Fruit fly (Drosophila melanogaster) whole organism, adult: ENCODE measurements around the gene Vha16-5.

Source experiments
- CG11617 ChIP-seq: fragments of 200-800 bp; sonication (Bioruptor generic); optimal IDR thresholded peaks from 2 replicates; lab custom pipeline; 2017; ENCODE audit warnings: mild to moderate bottlenecking, missing biosample characterization, missing genetic modification reagents, missing genetic modification characterization
- CG12768 ChIP-seq: fragments of 200-800 bp; sonication (Bioruptor generic); optimal IDR thresholded peaks from 2 replicates; lab custom pipeline; 2017; ENCODE audit warnings: missing biosample characterization, missing genetic modification characterization, mild to moderate bottlenecking, moderate library complexity, missing genetic modification reagents
- CG14711 ChIP-seq: fragments of 200-800 bp; sonication (Bioruptor generic); optimal IDR thresholded peaks from 2 replicates; lab custom pipeline; 2018; ENCODE audit warnings: missing biosample characterization, mild to moderate bottlenecking, missing genetic modification characterization, moderate library complexity
- CG1620 ChIP-seq: fragments of 200-800 bp; sonication (Bioruptor generic); optimal IDR thresholded peaks from 2 replicates; lab custom pipeline; 2016; ENCODE audit warnings: missing biosample characterization, missing genetic modification characterization
- CG33017 ChIP-seq: fragments of 200-800 bp; sonication (Bioruptor generic); optimal IDR thresholded peaks from 2 replicates; lab custom pipeline; 2018; ENCODE audit warnings: missing biosample characterization, mild to moderate bottlenecking, missing genetic modification characterization, moderate library complexity
- CG5204 ChIP-seq: fragments of 200-800 bp; sonication (Bioruptor generic); optimal IDR thresholded peaks from 2 replicates; lab custom pipeline; 2016; ENCODE audit warnings: missing biosample characterization, missing genetic modification characterization
- CG7045 ChIP-seq: fragments of 200-800 bp; sonication (Bioruptor generic); optimal IDR thresholded peaks from 2 replicates; lab custom pipeline; 2017; ENCODE audit warnings: missing biosample characterization, mild to moderate bottlenecking, missing genetic modification characterization
- CG7101 ChIP-seq: fragments of 200-800 bp; sonication (Bioruptor generic); optimal IDR thresholded peaks from 2 replicates; lab custom pipeline; 2018; ENCODE audit warnings: missing biosample characterization, mild to moderate bottlenecking, missing genetic modification characterization, moderate library complexity
- Clk ChIP-seq: fragments of 200-800 bp; sonication (Bioruptor generic); optimal IDR thresholded peaks from 2 replicates; lab custom pipeline; 2017; ENCODE audit warnings: missing biosample characterization, missing genetic modification characterization
- Crg-1 ChIP-seq: fragments of 200-800 bp; sonication (Bioruptor generic); optimal IDR thresholded peaks from 2 replicates; lab custom pipeline; 2016; ENCODE audit warnings: missing biosample characterization, missing genetic modification characterization
- Hr96 ChIP-seq: fragments of 200-800 bp; sonication (Bioruptor generic); optimal IDR thresholded peaks from 2 replicates; lab custom pipeline; 2016; ENCODE audit warnings: missing biosample characterization, missing genetic modification characterization
- Mnt ChIP-seq: fragments of 200-800 bp; sonication (Bioruptor generic); optimal IDR thresholded peaks from 2 replicates; lab custom pipeline; 2016; ENCODE audit warnings: missing biosample characterization, mild to moderate bottlenecking, missing genetic modification characterization
- bab1 ChIP-seq: fragments of 200-800 bp; sonication (Bioruptor generic); optimal IDR thresholded peaks from 3 replicates; lab custom pipeline; 2019; ENCODE audit warnings: missing biosample characterization, mild to moderate bottlenecking, missing genetic modification characterization, moderate library complexity
- cic ChIP-seq: fragments of 200-800 bp; sonication (Bioruptor generic); optimal IDR thresholded peaks from 2 replicates; lab custom pipeline; 2017; ENCODE audit warnings: missing biosample characterization, mild to moderate bottlenecking, missing genetic modification characterization, moderate library complexity
- cnc ChIP-seq, 2 experiments: fragments of >200 bp; optimal IDR thresholded peaks; 2 replicates each; lab custom pipeline; 2017
- kay ChIP-seq: fragments of 200-800 bp; sonication (Bioruptor generic); peaks from one replicate; lab custom pipeline; 2016; ENCODE audit warnings: missing biosample characterization, missing genetic modification characterization, borderline replicate concordance
- ovo ChIP-seq: fragments of 200-800 bp; sonication (Bioruptor generic); optimal IDR thresholded peaks from 2 replicates; lab custom pipeline; 2016; ENCODE audit warnings: missing biosample characterization, missing genetic modification characterization
- pad ChIP-seq: fragments of 200-800 bp; sonication (Bioruptor generic); optimal IDR thresholded peaks from 3 replicates; lab custom pipeline; 2017; ENCODE audit warnings: missing biosample characterization, missing genetic modification characterization, mild to moderate bottlenecking, moderate library complexity, missing genetic modification reagents
- tj ChIP-seq: fragments of 200-800 bp; sonication (Bioruptor generic); optimal IDR thresholded peaks from 3 replicates; lab custom pipeline; 2017; ENCODE audit warnings: missing biosample characterization, mild to moderate bottlenecking, missing genetic modification characterization, moderate library complexity
- toe ChIP-seq: fragments of 200-800 bp; sonication (Bioruptor generic); optimal IDR thresholded peaks from 2 replicates; lab custom pipeline; 2016; ENCODE audit warnings: missing biosample characterization, missing genetic modification characterization

Gene Vha16-5

dm6 chr2L:10743714-10744113, 6.9 kb upstream of the Vha16-5 start, which contains the start of gene CG6729:
Gene CG6729, minus strand, starts transcription at chr2L:10743935.
- TF ChIP-seq bab1 (GFP tag; lab: Kevin White, UChicago) (peak; percentile 36), Mnt (GFP tag; lab: Kevin White, UChicago) (no peak)

DNA sequence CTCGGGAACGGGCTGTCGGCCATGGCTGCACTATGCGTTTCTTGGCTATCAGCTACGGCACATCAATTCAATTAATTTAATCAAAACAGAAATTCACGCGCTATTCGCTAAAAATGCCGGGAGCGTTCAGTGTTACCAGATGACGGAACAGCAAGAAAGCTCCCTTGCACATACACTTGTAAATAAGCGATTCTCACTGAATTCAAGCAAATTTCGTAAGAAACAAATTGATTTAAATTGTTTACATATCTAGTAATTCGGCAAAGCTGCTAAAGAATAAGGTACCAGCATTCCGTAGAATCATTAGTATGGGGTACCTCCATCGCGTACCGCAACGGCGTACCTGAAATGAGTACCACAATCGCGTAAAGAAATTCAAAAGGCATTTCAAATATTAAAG, 920 bp downstream of the Vha16-5 start, which contains the start of gene Nup107:
Nup107 (minus strand) TSS at position 149 of the 400 bp plus-strand sequence.
- TF ChIP-seq Hr96 (GFP tag; lab: Kevin White, UChicago) (no peak), cnc (optimal IDR thresholded peaks at IDR 0.05; lab: Kevin White, UChicago) (no peak), CG33017 (tag; lab: Kevin White, UChicago) (no peak), Mnt (GFP tag; lab: Kevin White, UChicago) (no peak), CG7101 (tag; lab: Kevin White, UChicago) (no peak), toe (GFP tag; lab: Kevin White, UChicago) (no peak), pad (GFP tag; lab: Kevin White, UChicago) (no peak), CG1620 (no peak), CG11617 (GFP tag; lab: Kevin White, UChicago) (no peak), ovo (GFP tag; lab: Kevin White, UChicago) (no peak), bab1 (GFP tag; lab: Kevin White, UChicago) (no peak), CG7045 (no peak), CG12768 (GFP tag; lab: Kevin White, UChicago) (no peak)

dm6 chr2L:10732343-10732808, 4.5 kb downstream of the Vha16-5 start, which contains the start of the genes EMC3 and Dpy-30L1:
Gene EMC3, minus strand, starts transcription at chr2L:10732423.
Gene Dpy-30L1, plus strand, starts transcription at chr2L:10732653.
- TF ChIP-seq CG1620 (peak; percentile 46), tj (no peak), Crg-1 (GFP tag; lab: Kevin White, UChicago) (peak; percentile 43), Mnt (GFP tag; lab: Kevin White, UChicago) (peak; percentile 22), CG11617 (GFP tag; lab: Kevin White, UChicago) (peak; percentile 54), kay (GFP tag; lab: Kevin White, UChicago) (no peak), CG5204 (GFP tag; lab: Kevin White, UChicago) (peak; percentile 58), CG33017 (tag; lab: Kevin White, UChicago) (no peak), CG7045 (peak; percentile 2), bab1 (GFP tag; lab: Kevin White, UChicago) (peak; percentile 79), CG7101 (tag; lab: Kevin White, UChicago) (peak; percentile 41), ovo (GFP tag; lab: Kevin White, UChicago) (no peak), CG12768 (GFP tag; lab: Kevin White, UChicago) (peak; percentile 20), toe (GFP tag; lab: Kevin White, UChicago) (peak; percentile 70), Hr96 (GFP tag; lab: Kevin White, UChicago) (peak; percentile 53), CG14711 (tag; lab: Kevin White, UChicago) (peak; percentile 96), pad (GFP tag; lab: Kevin White, UChicago) (peak; percentile 12), cic (GFP tag; lab: Kevin White, UChicago) (no peak), Clk (GFP tag; lab: Kevin White, UChicago) (no peak), cnc (optimal IDR thresholded peaks at IDR 0.05; lab: Kevin White, UChicago) (no peak)

DNA sequence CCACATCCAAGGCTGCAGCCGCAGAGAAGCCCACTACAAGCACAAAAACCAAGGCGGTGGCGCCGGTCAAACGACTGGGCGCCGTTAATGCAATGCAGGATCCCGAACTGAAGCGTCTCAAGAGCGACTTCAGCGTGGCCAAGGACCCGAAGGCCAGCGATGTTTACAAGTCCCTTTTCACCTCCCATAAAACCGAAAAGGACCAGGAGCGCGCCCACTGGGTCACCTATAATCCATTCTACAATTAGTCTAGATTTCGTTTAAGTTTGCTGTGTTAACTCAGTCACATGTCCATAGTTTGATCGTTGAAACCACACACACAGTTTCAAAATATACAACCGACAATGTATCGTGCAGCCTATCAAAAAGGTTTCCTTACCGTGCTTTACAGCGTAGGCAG, 6.9 kb downstream of the Vha16-5 start, which contains the start of gene CG17118:
CG17118 (plus strand) TSS at position 301 of the 400 bp plus-strand sequence.
- TF ChIP-seq Mnt (GFP tag; lab: Kevin White, UChicago) (no peak), bab1 (GFP tag; lab: Kevin White, UChicago) (no peak), CG33017 (tag; lab: Kevin White, UChicago) (no peak), CG7101 (tag; lab: Kevin White, UChicago) (no peak), CG5204 (GFP tag; lab: Kevin White, UChicago) (no peak), Clk (GFP tag; lab: Kevin White, UChicago) (no peak), CG12768 (GFP tag; lab: Kevin White, UChicago) (no peak), CG7045 (no peak), CG11617 (GFP tag; lab: Kevin White, UChicago) (no peak), ovo (GFP tag; lab: Kevin White, UChicago) (no peak), pad (GFP tag; lab: Kevin White, UChicago) (no peak), tj (no peak), CG14711 (tag; lab: Kevin White, UChicago) (no peak), cic (GFP tag; lab: Kevin White, UChicago) (no peak), toe (GFP tag; lab: Kevin White, UChicago) (no peak), kay (GFP tag; lab: Kevin White, UChicago) (no peak)

DNA sequence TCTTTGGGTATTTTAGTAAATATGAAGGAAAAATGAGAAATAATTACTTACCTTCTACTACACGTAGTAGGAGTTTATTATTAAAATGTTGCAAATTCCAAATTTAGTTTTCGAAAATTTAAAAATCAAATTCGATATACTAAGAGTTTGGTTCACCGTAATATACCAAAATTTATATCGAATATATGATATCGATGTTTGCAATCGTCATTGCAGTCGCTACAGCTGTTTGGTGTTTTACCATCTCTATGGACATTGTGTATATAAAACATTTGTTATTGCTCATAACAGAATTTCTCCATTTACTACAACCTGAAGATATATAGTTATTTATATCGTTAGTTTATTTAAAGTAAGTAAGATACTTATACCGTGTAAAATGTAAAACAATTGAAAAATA, 8.1 kb downstream of the Vha16-5 start, which contains the start of gene CG6443:
CG6443 (plus strand) TSS at position 228 of the 400 bp plus-strand sequence.
- TF ChIP-seq bab1 (GFP tag; lab: Kevin White, UChicago) (peak; percentile 22), cnc (optimal IDR thresholded peaks at IDR 0.05; lab: Kevin White, UChicago) (no peak)

DNA sequence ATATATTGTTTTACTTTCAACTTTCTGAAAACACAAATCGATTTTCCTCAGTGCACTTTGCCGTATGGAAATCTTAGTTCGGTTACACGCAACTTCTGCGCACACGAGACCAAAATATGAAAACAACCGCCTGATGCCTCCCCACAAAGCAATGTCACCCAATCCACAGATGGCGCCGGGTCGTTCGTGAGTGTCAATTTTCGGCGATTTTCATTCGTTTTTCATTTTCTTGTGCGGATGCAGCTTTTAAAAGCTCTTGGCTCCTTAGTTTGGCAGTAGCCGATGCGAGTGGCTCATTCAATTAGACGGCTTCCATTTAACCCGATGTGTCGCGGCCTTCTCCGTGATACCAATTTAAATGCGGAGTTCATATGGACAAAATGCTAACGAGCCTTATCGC, 12.9 kb downstream of the Vha16-5 start, which contains the start of gene CG6431:
CG6431 (plus strand) TSS at position 301 of the 400 bp plus-strand sequence.
- no peak for TF ChIP-seq CG7045
- TF ChIP-seq CG11617 (GFP tag; lab: Kevin White, UChicago) = no peak
- TF ChIP-seq CG12768 (GFP tag; lab: Kevin White, UChicago) = no peak
- no peak for TF ChIP-seq Clk (GFP tag; lab: Kevin White, UChicago)
- TF ChIP-seq bab1 (GFP tag; lab: Kevin White, UChicago) = no peak
- no peak for TF ChIP-seq CG1620
- no peak for TF ChIP-seq Hr96 (GFP tag; lab: Kevin White, UChicago)
- no peak for TF ChIP-seq cnc (optimal IDR thresholded peaks at IDR 0.05; lab: Kevin White, UChicago)
- TF ChIP-seq CG5204 (GFP tag; lab: Kevin White, UChicago) = no peak
- no peak for TF ChIP-seq CG7101 (tag; lab: Kevin White, UChicago)
- no peak for TF ChIP-seq tj
- TF ChIP-seq CG33017 (tag; lab: Kevin White, UChicago) = no peak
- TF ChIP-seq pad (GFP tag; lab: Kevin White, UChicago) = no peak
- TF ChIP-seq cic (GFP tag; lab: Kevin White, UChicago) = no peak
- no peak for TF ChIP-seq CG14711 (tag; lab: Kevin White, UChicago)
- TF ChIP-seq ovo (GFP tag; lab: Kevin White, UChicago) = no peak
